Worm (Caenorhabditis elegans): ENCODE results near the gene rab-28.

DNA sequence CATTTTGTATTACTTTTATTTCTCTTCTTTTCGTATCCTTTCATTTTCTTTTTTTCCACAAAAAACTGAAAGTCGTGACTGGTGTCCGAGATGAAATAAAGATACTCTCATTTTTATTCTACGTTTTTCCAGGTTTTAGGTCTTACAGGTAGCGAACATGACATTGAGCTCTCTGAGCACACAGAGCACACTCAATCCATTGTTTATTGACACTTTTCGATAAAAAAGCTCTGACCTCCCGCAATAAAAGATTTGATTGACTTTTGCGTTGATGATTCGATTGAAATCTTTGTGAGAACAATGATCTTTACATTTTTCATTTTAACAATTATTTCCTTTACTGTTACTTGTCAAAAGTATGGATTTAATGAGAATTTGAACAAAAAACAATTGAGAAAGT is 31.7 kb downstream of the rab-28 start, which contains the start of gene C46C2.6:
- TF ChIP-seq unc-62 (GFP tag; optimal IDR thresholded peaks at IDR 0.05) (no peak), ama-1 (optimal IDR thresholded peaks at IDR 0.05) (no peak), snpc-4 (tag; optimal IDR thresholded peaks at IDR 0.05) (no peak), nhr-129 (tag; optimal IDR thresholded peaks at IDR 0.05) (no peak), ceh-82 (tag; optimal IDR thresholded peaks at IDR 0.05) (no peak), crh-2 (tag; optimal IDR thresholded peaks at IDR 0.05) (no peak), lin-39 (tag; optimal IDR thresholded peaks at IDR 0.05) (no peak), mdl-1 (tag; optimal IDR thresholded peaks at IDR 0.05) (no peak), unc-39 (tag; optimal IDR thresholded peaks at IDR 0.05) (no peak), gmeb-1 (tag; optimal IDR thresholded peaks at IDR 0.05) (no peak), egl-27 (tag; optimal IDR thresholded peaks at IDR 0.05) (no peak), alr-1 (tag; optimal IDR thresholded peaks at IDR 0.05) (no peak), lin-13 (GFP tag; optimal IDR thresholded peaks at IDR 0.05) (no peak), nhr-237 (tag; optimal IDR thresholded peaks at IDR 0.05) (no peak)
